Fruit fly (Drosophila melanogaster) S2 (cell line): ENCODE results near the gene Vha68-2.
A peak's percentile ranks its signal among the peaks of the same experiment; 100 is the strongest.

ENCODE experiments used
- CG8478 ChIP-seq: fragments of >200 bp; optimal IDR thresholded peaks from 2 replicates; lab custom pipeline; 2018
- CTCF ChIP-seq, 2 experiments: fragments of >200 bp; optimal IDR thresholded peaks; 2 replicates each; lab custom pipeline; 2018

Vha68-2 gene

DNA sequence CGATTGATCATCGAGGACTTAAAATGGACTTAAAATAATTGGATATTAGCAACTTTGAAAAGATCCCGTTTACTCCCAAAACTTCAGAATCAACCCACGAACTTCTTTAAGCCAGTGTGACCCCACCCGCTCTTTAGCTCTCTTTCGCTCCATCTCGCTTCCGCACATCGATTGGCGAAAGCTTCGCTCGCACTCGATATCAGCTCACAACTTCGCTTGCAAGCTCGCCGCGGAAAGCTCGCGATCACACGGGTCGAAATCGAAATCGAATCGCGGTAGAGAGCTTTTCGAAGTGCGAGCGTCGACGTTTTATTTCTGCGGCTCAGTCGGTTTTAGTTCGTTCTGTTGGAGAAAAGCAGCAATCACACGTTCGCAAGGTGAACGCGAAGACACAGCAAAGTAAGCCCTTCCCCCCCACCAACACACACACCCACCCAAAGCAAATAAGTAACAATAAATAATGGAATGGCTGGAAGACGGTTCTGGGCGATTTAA, at the start of gene Vha68-2:
Gene Vha68-2, plus strand, starts transcription at position 278 of the 495 bp plus-strand sequence.
- TF ChIP-seq CTCF (optimal IDR thresholded peaks at IDR 0.05; lab: Kevin White, UChicago) = no peak

DNA sequence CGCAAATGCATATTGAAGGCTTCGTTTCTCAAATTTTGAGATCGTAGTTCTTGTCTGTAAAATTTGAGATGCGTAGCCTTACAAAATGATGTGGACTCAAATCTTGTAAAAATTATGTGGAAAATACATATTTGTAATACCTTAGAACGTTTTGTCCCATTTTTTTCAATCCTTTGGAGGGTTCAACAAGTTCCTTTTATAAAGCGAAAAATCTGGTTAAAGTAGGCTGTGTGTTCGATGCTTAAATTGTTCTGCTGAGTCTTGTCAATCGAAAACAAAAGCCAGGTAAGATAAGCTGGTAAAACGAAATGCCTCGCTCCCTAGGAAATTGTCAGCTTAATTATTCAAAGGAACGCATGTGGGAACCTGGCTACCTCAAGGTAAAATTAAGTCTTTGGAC, 48.8 kb upstream of the Vha68-2 start, which contains the start of gene ACXE:
Gene ACXE, plus strand, starts transcription at position 301 of the 400 bp plus-strand sequence.
- TF ChIP-seq CTCF (optimal IDR thresholded peaks at IDR 0.05; lab: Kevin White, UChicago) (no peak), CG8478 (lab: Kevin White, UChicago) (no peak)

DNA sequence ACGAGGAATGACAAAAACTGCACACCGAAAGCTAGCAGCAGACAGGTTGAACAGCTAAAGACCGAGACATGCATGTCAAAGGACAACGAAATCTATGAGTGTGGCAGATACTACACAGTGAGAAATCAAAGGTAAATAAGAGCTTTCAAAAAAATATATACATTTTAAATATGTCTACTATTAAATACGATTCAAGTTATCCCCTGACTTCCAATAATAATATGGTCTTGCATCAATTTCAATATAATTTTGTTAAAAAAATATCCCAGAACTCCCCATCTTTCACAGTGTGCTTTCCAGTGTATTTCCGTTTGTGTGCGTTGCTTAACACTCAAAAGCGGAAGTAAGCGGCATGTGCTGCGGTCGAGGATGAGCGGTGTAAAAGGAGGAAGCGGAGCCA, 41.1 kb upstream of the Vha68-2 start:
- TF ChIP-seq CG8478 (lab: Kevin White, UChicago) (no peak), CTCF (optimal IDR thresholded peaks at IDR 0.05; lab: Kevin White, UChicago) (no peak)

DNA sequence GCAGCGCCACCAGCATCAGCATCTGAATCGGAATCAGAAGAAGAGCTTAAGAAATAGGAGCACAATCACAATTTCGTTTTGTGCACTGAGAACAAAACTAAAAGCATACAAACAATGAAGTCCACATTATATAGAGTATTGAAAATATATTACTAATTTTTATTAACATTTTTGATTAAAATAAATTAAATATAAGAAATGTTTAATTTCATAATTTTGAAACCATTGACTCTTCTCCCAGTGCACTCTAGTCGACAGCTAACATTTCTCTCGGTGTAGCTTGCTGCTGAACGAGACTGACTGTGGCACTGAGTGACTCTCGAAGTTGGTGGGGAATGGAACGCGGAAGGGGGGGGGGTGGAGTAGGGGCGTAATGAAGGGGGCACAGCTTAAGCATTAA, 23.4 kb upstream of the Vha68-2 start:
- TF ChIP-seq CTCF (optimal IDR thresholded peaks at IDR 0.05; lab: Kevin White, UChicago) (no peak), CG8478 (lab: Kevin White, UChicago) (no peak)

DNA sequence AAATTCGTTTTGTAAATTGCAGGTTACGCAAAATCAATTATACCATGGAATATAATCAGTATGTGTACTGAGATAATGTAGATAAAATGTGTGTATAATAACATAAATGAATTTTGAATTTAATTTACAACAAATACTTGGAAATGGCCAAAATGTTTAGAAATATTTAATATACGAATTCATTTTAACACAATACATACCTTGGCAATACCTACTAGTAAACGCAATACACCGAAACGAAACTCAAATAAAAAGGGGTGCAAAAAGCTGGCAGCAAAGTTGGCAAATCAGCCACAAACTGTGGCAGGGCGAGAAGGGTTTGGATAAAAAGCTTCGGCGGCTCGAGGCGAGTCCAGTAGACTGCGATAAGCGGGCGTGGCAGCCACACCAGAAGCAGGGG, 7.8 kb upstream of the Vha68-2 start, which contains the start of gene CG16800:
Gene CG16800, plus strand, starts transcription at position 301 of the 400 bp plus-strand sequence.
- no peak for TF ChIP-seq CG8478 (lab: Kevin White, UChicago)
- TF ChIP-seq CTCF (optimal IDR thresholded peaks at IDR 0.05; lab: Kevin White, UChicago) = no peak

DNA sequence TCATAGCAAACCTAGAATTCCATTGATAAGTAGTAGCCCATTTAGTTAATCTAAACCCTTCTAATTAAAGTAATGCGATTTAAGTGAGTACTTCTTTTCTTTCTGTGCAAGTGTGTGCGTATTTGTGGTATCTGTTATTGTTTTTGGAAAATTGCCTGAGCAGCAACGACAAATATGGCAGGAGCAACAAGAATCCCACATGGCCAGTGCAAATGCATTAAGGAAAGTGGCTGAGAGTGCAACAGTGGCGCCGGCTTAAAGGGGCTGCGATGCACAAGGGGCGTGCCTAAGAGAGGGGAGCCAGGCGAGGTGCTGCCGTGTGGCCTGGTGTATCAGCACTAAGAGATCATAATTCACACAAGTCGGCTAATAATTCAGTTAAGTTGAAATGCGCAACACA, 4.6 kb upstream of the Vha68-2 start:
- TF ChIP-seq CG8478 (lab: Kevin White, UChicago) = no peak
- TF ChIP-seq CTCF (optimal IDR thresholded peaks at IDR 0.05; lab: Kevin White, UChicago) = no peak

DNA sequence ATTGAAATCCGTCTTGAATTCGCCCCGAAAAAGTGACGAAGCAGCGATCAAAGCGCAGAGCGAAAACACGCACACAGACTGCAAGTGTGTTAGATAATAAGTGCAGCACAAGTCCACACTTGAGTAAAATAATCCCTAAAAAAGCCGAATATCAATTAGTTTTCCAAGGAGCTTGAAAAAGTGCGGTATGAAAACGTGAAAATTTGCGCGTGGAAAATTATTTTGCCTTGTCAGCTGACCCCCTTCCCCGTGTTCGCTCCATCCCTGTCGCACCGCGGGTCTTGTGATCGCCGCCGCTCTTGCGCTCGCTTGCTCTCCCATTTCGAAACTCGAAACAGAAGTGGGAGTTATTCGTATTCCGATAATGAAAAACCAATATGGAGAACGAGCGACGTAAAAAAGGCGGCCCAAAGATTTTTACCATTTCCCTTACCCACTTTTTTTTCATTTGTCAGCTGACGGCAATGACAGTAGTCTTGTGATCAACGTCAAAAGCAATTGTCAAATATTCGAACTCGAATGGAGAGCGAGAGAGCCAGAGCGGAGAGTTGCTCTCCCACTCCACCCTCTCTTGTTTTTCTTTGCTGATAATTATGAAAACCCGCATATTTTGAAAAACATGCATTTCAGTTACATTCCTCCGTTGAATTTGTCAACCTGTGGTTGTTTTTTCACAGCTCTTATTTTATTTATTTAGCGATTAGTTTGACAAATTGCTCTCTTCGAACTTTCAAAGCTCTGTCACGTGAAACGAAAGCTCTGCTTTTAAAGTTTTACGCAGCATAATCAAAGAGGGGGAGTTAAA, 642 bp downstream of the Vha68-2 start:
- TF ChIP-seq CTCF (optimal IDR thresholded peaks at IDR 0.05; lab: Kevin White, UChicago) (no peak), CG8478 (lab: Kevin White, UChicago) (no peak)

DNA sequence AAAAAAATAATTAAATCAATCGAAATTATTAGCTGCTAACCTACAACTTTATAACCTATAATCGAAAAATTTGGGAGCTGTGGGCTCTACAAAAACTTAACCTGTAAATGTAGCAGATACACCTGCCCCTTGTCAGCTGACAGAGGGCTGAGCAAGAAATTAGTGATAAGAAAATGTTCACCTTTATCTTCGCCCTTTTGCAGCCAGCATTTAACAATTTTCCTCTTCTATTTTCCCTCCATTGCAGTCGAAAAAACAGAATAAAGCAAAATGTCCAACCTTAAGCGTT, 1.2 kb downstream of the Vha68-2 start:
- TF ChIP-seq CG8478 (lab: Kevin White, UChicago) (no peak), CTCF (optimal IDR thresholded peaks at IDR 0.05; lab: Kevin White, UChicago) (no peak)

DNA sequence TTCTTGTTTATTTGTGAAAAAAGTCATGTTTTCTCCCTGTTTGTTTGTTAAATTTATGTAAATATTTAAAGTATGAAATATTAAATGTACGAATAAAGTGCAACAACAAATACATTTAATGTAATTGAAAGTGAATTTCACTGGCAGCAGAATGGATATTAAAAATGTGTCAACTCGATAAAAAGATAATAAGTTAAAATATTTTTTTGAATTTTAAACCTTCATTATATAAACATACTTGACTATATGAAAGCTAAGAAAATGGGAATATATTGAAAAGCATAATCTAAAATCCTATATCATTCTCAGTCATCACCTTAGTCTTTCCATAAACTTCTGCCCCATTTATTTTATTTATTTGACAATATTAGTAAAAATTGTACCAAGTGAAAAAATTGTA, 4.4 kb downstream of the Vha68-2 start, which contains the start of gene Vha68-3:
Gene Vha68-3, plus strand, starts transcription at position 301 of the 400 bp plus-strand sequence.
- TF ChIP-seq CG8478 (lab: Kevin White, UChicago) (no peak), CTCF (optimal IDR thresholded peaks at IDR 0.05; lab: Kevin White, UChicago) (no peak)

DNA sequence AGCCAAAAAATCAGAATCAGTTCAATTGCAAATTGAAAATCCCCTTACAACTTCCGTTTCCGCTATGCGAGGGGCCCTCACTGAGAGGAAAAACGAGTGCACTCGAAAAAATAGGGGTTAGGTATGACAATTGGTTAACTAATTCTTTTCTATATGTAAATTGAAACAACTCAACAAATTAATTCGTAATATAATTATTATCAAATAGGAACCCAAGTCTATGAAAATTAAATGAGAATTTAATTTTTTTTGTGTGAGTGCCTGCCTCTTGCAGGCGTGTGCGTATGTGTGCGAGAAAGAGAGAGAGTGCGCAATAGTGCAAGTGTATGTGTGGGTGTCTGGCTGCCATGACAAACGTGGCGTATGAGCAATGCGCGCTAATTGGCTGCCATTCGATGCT, 8.0 kb downstream of the Vha68-2 start:
- TF ChIP-seq CG8478 (lab: Kevin White, UChicago) (no peak), CTCF (optimal IDR thresholded peaks at IDR 0.05; lab: Kevin White, UChicago) (no peak)

DNA sequence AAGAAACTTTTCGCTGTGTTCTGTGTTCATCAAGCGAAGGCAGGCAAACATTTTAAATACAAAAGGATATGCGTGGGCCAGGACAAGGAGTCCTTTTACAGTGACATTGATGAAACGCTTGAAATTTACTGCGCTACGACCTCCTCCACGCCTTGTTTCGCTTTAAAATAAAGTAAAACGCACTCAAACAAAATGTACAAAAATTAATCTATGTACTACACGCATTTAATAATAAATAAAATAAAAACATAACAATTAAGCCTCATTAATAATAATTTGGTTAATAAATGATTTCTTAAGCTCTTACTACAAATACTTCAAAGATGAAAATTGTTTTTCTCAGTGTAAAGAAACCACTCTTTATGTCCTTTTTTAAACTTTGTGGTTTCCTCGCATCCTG, 10.9 kb downstream of the Vha68-2 start:
- TF ChIP-seq CG8478 (lab: Kevin White, UChicago) = no peak
- TF ChIP-seq CTCF (optimal IDR thresholded peaks at IDR 0.05; lab: Kevin White, UChicago) = no peak

DNA sequence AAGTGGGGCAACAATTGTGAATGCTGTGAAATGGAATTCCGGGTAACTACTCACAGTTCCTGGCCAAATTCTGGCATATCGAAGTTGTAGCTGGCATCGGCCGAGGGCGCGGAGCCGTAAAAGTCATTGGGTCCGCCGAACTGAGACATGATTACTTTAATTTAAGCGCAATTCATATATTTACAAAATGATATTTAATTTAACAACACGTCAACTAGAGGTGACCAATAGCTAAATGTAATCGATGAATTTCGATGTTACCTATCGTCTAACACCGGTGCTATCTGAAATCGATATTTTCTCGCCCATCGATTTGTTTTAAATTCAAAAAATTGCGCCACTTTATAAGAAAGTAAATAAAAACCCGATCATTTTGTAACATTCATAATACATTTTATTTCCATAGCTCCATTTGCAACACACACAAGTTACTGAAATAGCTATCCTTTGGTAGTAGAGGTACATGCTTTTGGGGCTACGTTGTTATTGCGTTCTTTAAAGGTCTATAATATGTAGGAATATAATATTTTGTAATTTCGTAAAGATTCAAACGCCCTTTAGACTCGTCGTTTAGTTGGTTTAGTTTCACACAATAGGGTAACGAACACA, 26.4 kb downstream of the Vha68-2 start, which contains the start of gene Yip1d1:
Gene Yip1d1, minus strand, starts transcription at position 243 of the 609 bp plus-strand sequence.
- TF ChIP-seq CTCF (optimal IDR thresholded peaks at IDR 0.05; lab: Kevin White, UChicago) = no peak
- no peak for TF ChIP-seq CG8478 (lab: Kevin White, UChicago)

DNA sequence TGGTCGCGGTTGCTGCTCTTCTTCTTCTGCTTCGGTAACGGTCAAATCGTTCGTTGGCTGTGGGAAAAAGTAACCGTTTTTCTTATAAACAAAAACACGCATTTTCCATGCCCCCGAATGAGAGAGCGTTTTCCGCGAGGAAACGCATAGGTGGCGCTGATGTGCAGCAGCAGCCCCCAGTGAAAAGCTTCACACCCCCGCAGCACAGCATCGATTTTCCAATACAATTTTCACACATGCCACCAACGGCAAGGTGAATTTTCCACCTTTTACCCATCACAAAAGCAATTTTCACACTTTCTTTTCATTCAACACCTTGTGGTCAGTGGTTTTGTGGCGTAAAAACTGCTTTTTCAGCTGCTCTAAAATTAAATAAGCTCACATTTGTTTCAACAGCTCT, 29.5 kb downstream of the Vha68-2 start:
- TF ChIP-seq CTCF (optimal IDR thresholded peaks at IDR 0.05; lab: Kevin White, UChicago) = peak; percentile 83 to 85
- no peak for TF ChIP-seq CG8478 (lab: Kevin White, UChicago)

DNA sequence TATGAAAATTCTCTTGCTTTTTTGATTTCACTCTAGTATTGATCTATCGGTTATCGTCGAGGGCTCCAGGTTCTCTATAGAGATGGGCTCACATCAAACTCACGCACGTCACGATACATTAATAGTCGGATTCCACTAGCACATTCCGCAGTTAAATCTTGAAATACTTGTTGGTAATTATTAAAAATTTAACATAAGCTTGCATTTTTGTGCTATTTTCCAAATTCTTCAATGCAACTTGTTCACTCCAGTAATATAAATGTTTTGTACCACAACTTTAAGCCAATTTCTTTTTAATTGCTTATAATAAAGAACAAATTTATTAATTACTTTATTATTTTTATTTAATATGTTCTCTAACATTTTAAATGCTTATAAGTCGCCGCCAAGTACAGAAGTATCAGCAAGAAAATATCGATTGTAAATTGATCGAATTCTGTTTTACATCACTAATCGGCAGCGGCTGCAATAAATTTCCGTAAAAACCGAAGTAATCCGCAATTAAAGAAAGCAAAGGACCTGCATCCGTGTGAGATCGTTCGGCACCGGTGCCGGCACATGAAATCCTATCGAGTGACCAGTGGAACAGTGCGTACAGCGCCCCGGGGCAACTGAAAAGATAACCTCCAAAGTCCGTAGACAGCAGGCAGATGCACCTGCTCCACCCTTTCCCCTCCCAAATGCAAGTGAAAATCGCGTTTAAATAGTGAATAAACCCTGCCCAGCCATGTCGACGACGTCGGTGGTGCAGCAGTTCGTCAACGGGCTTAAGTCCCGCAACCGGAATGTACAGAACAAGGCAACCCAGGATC, 30.1 kb downstream of the Vha68-2 start, which contains the start of the genes Vha68-1 and mTor:
Gene Vha68-1, minus strand, starts transcription at position 49 of the 812 bp plus-strand sequence.
Gene mTor, plus strand, starts transcription at position 422 of the 812 bp plus-strand sequence.
- TF ChIP-seq CTCF (optimal IDR thresholded peaks at IDR 0.05; lab: Kevin White, UChicago) (no peak), CG8478 (lab: Kevin White, UChicago) (no peak)
